Worm (Caenorhabditis elegans) whole organism, L1 larva: Measurements from ENCODE around the gene C34E10.10.
A peak's percentile ranks its signal among the peaks of the same experiment; 100 is the strongest.

Experiments
- C04F5.9 ChIP-seq: sonication (generic microtip); optimal IDR thresholded peaks from 2 replicates; lab custom pipeline; 2016; ENCODE audit warnings: missing genetic modification characterization, missing compliant biosample characterization
- C16A3.4 ChIP-seq: fragments of 150-350 bp; optimal IDR thresholded peaks from 2 replicates; lab custom pipeline; 2014; ENCODE audit warnings: missing biosample characterization, missing genetic modification characterization
- ama-1 ChIP-seq: fragments of 150-350 bp; optimal IDR thresholded peaks from 2 replicates; lab custom pipeline; 2014
- blmp-1 ChIP-seq: fragments of 150-350 bp; optimal IDR thresholded peaks from 2 replicates; lab custom pipeline; 2014; ENCODE audit warnings: missing biosample characterization, missing genetic modification characterization
- ceh-8 ChIP-seq: fragments of 200-800 bp; sonication (Bioruptor generic); optimal IDR thresholded peaks from 2 replicates; lab custom pipeline; 2018; ENCODE audit warnings: mild to moderate bottlenecking, missing genetic modification characterization, moderate library complexity, missing compliant biosample characterization
- ceh-82 ChIP-seq, 3 experiments: fragments of 150-350 bp in 1 of 3; sonication (generic microtip) in 2 of 3; optimal IDR thresholded peaks; 2 replicates each; lab custom pipeline; 2014 to 2017; ENCODE audit warnings: missing biosample characterization in 3 of 3, missing genetic modification characterization in 3 of 3
- ceh-88 ChIP-seq: fragments of 200-800 bp; sonication (Bioruptor generic); IDR thresholded peaks from 2 replicates; pipeline ENCODE4 v1.3.6; 2022; ENCODE audit warnings: missing genetic modification characterization, missing compliant biosample characterization
- ceh-90 ChIP-seq: sonication (generic microtip); optimal IDR thresholded peaks from 2 replicates; lab custom pipeline; 2016; ENCODE audit warnings: missing genetic modification characterization, missing compliant biosample characterization
- ces-1 ChIP-seq: fragments of 150-350 bp; optimal IDR thresholded peaks from 2 replicates; lab custom pipeline; 2014; ENCODE audit warnings: missing biosample characterization, missing genetic modification reagents, missing genetic modification characterization
- dpl-1 ChIP-seq, 3 experiments: fragments of 150-350 bp in 2 of 3; sonication (generic microtip) in 1 of 3; optimal IDR thresholded peaks; 2 replicates each; lab custom pipeline; 2014 to 2017; ENCODE audit warnings: missing biosample characterization in 3 of 3, missing genetic modification characterization in 3 of 3, missing genetic modification reagents in 3 of 3
- efl-1 ChIP-seq, 4 experiments: fragments of 150-350 bp; optimal IDR thresholded peaks in 3 of 4; peaks in 1 of 4; 1 replicate in 1 of 4; 2 replicates in 3 of 4; lab custom pipeline; 2014; ENCODE audit warnings: missing biosample characterization in 2 of 4, missing genetic modification characterization in 2 of 4, missing genetic modification reagents in 2 of 4
- efl-3 ChIP-seq: fragments of 200-800 bp; sonication (Bioruptor generic); optimal IDR thresholded peaks from 2 replicates; lab custom pipeline; 2018; ENCODE audit warnings: mild to moderate bottlenecking, missing genetic modification characterization, missing compliant biosample characterization
- egl-13 ChIP-seq: sonication (generic microtip); optimal IDR thresholded peaks from 2 replicates; lab custom pipeline; 2016; ENCODE audit warnings: missing genotype, missing genetic modification reagents, missing genetic modification characterization, missing compliant biosample characterization
- elt-2 ChIP-seq: sonication (generic microtip); optimal IDR thresholded peaks from 2 replicates; lab custom pipeline; 2016; ENCODE audit warnings: missing genetic modification characterization, mild to moderate bottlenecking, inconsistent platforms, missing compliant biosample characterization, missing genetic modification reagents
- ets-5 ChIP-seq: fragments of 200-800 bp; sonication (Bioruptor generic); IDR thresholded peaks from 2 replicates; pipeline ENCODE4 v1.3.6; 2022; ENCODE audit warnings: missing genetic modification characterization, missing compliant biosample characterization
- fkh-4 ChIP-seq: sonication (generic microtip); optimal IDR thresholded peaks from 2 replicates; lab custom pipeline; 2016; ENCODE audit warnings: missing compliant biosample characterization, missing genetic modification characterization, borderline replicate concordance
- fkh-8 ChIP-seq: sonication (generic microtip); optimal IDR thresholded peaks from 2 replicates; lab custom pipeline; 2016; ENCODE audit warnings: mild to moderate bottlenecking, missing genetic modification characterization, missing compliant biosample characterization
- fos-1 ChIP-seq: fragments of 150-350 bp; optimal IDR thresholded peaks from 2 replicates; lab custom pipeline; 2014; ENCODE audit warnings: missing biosample characterization, missing genetic modification characterization
- grh-1 ChIP-seq: fragments of 200-800 bp; sonication (Bioruptor generic); IDR thresholded peaks from 2 replicates; pipeline ENCODE4 v1.3.6; 2022; ENCODE audit warnings: missing genetic modification reagents, missing genetic modification characterization, missing compliant biosample characterization
- irx-1 ChIP-seq: sonication (generic microtip); optimal IDR thresholded peaks from 2 replicates; lab custom pipeline; 2016; ENCODE audit warnings: missing genetic modification characterization, missing compliant biosample characterization
- isw-1 ChIP-seq: fragments of 200-800 bp; sonication (Bioruptor generic); IDR thresholded peaks from 2 replicates; pipeline ENCODE4 v1.3.6; 2022; ENCODE audit warnings: missing genetic modification characterization, missing compliant biosample characterization
- jun-1 ChIP-seq: fragments of 150-350 bp; optimal IDR thresholded peaks from 2 replicates; lab custom pipeline; 2014; ENCODE audit warnings: missing biosample characterization, missing genetic modification reagents, missing genetic modification characterization
- lin-14 ChIP-seq: fragments of 200-800 bp; sonication (Bioruptor generic); optimal IDR thresholded peaks from 2 replicates; lab custom pipeline; 2018; ENCODE audit warnings: mild to moderate bottlenecking, missing genetic modification characterization, moderate library complexity, missing compliant biosample characterization
- lin-15B ChIP-seq: fragments of 150-350 bp; sonication (generic microtip); optimal IDR thresholded peaks from 3 replicates; lab custom pipeline; 2014; ENCODE audit warnings: missing biosample characterization, missing genetic modification characterization
- lin-35 ChIP-seq, 2 experiments: fragments of 150-350 bp; optimal IDR thresholded peaks; 2 replicates each; lab custom pipeline; 2014; ENCODE audit warnings: missing biosample characterization in 2 of 2, missing genetic modification characterization in 2 of 2, missing genetic modification reagents in 2 of 2
- lin-39 ChIP-seq: fragments of 150-350 bp; optimal IDR thresholded peaks from 2 replicates; lab custom pipeline; 2014; ENCODE audit warnings: missing biosample characterization, missing genetic modification reagents, missing genetic modification characterization
- lir-3 ChIP-seq: sonication (generic microtip); optimal IDR thresholded peaks from 2 replicates; lab custom pipeline; 2016; ENCODE audit warnings: mild to moderate bottlenecking, missing genetic modification characterization, moderate library complexity, missing compliant biosample characterization; ENCODE audit not compliant: poor library complexity
- lsy-2 ChIP-seq, 2 experiments: fragments of 150-350 bp; optimal IDR thresholded peaks; 2 replicates each; lab custom pipeline; 2014; ENCODE audit warnings: missing biosample characterization in 2 of 2, missing genetic modification characterization in 2 of 2
- mab-9 ChIP-seq: fragments of 200-800 bp; sonication (Bioruptor generic); IDR thresholded peaks from 2 replicates; pipeline ENCODE4 v1.3.6; 2022; ENCODE audit warnings: missing genetic modification reagents, missing genetic modification characterization, missing compliant biosample characterization
- mef-2 ChIP-seq: fragments of 150-350 bp; optimal IDR thresholded peaks from 2 replicates; lab custom pipeline; 2014; ENCODE audit warnings: missing biosample characterization, missing genetic modification characterization
- mep-1 ChIP-seq: fragments of 150-350 bp; optimal IDR thresholded peaks from 2 replicates; lab custom pipeline; 2014; ENCODE audit warnings: missing biosample characterization, missing genetic modification characterization
- nhr-11 ChIP-seq: fragments of 150-350 bp; optimal IDR thresholded peaks from 2 replicates; lab custom pipeline; 2014; ENCODE audit warnings: missing biosample characterization, missing genetic modification characterization
- nhr-12 ChIP-seq: sonication (generic microtip); optimal IDR thresholded peaks from 2 replicates; lab custom pipeline; 2017; ENCODE audit warnings: missing biosample characterization, missing genetic modification characterization
- nhr-20 ChIP-seq: sonication (generic microtip); optimal IDR thresholded peaks from 2 replicates; lab custom pipeline; 2016; ENCODE audit warnings: mild to moderate bottlenecking, missing genetic modification characterization, missing compliant biosample characterization
- nhr-47 ChIP-seq: sonication (generic microtip); optimal IDR thresholded peaks from 2 replicates; lab custom pipeline; 2016; ENCODE audit warnings: mild to moderate bottlenecking, missing genetic modification characterization, moderate library complexity, missing compliant biosample characterization
- nhr-71 ChIP-seq: sonication (generic microtip); optimal IDR thresholded peaks from 2 replicates; lab custom pipeline; 2016; ENCODE audit warnings: mild to moderate bottlenecking, missing genetic modification characterization, moderate library complexity, missing compliant biosample characterization
- nhr-77 ChIP-seq: fragments of 150-350 bp; optimal IDR thresholded peaks from 2 replicates; lab custom pipeline; 2014; ENCODE audit warnings: missing biosample characterization, missing genetic modification characterization
- nhr-84 ChIP-seq: sonication (generic microtip); optimal IDR thresholded peaks from 2 replicates; lab custom pipeline; 2017; ENCODE audit warnings: missing biosample characterization, missing genetic modification characterization
- nhr-85 ChIP-seq: sonication (generic microtip); peaks from one replicate; lab custom pipeline; 2016; ENCODE audit warnings: missing genetic modification characterization, inconsistent platforms, missing compliant biosample characterization
- nhr-90 ChIP-seq: sonication (generic microtip); optimal IDR thresholded peaks from 2 replicates; lab custom pipeline; 2016; ENCODE audit warnings: mild to moderate bottlenecking, missing genetic modification characterization, missing compliant biosample characterization; ENCODE audit not compliant: poor library complexity
- pqm-1 ChIP-seq: sonication (generic microtip); optimal IDR thresholded peaks from 3 replicates; lab custom pipeline; 2017; ENCODE audit warnings: missing biosample characterization, missing genetic modification characterization
- skn-1 ChIP-seq: fragments of 150-350 bp; optimal IDR thresholded peaks from 2 replicates; lab custom pipeline; 2014; ENCODE audit warnings: missing biosample characterization, missing genetic modification characterization
- snpc-4 ChIP-seq: fragments of 150-350 bp; optimal IDR thresholded peaks from 2 replicates; lab custom pipeline; 2014; ENCODE audit warnings: missing biosample characterization, missing genetic modification characterization
- snu-23 ChIP-seq: sonication (generic microtip); optimal IDR thresholded peaks from 2 replicates; lab custom pipeline; 2016; ENCODE audit warnings: missing genetic modification characterization, missing compliant biosample characterization
- sox-4 ChIP-seq: sonication (generic microtip); optimal IDR thresholded peaks from 2 replicates; lab custom pipeline; 2016; ENCODE audit warnings: missing genetic modification characterization, missing compliant biosample characterization
- swsn-7 ChIP-seq: sonication (generic microtip); optimal IDR thresholded peaks from 2 replicates; lab custom pipeline; 2016; ENCODE audit warnings: missing genetic modification characterization, missing compliant biosample characterization
- tbx-2 ChIP-seq: sonication (generic microtip); optimal IDR thresholded peaks from 2 replicates; lab custom pipeline; 2016; ENCODE audit warnings: missing genetic modification characterization, missing compliant biosample characterization
- unc-130 ChIP-seq: fragments of 150-350 bp; optimal IDR thresholded peaks from 2 replicates; lab custom pipeline; 2017; ENCODE audit warnings: missing biosample characterization, missing genetic modification characterization, inconsistent platforms
- unc-62 ChIP-seq: fragments of 150-350 bp; optimal IDR thresholded peaks from 2 replicates; lab custom pipeline; 2014; ENCODE audit warnings: missing biosample characterization, missing genetic modification reagents, missing genetic modification characterization
- unc-86 ChIP-seq: sonication (generic microtip); optimal IDR thresholded peaks from 2 replicates; lab custom pipeline; 2016; ENCODE audit warnings: missing genetic modification characterization, missing compliant biosample characterization
- vab-15 ChIP-seq: sonication (generic microtip); optimal IDR thresholded peaks from 2 replicates; lab custom pipeline; 2017; ENCODE audit warnings: missing genotype, mild to moderate bottlenecking, missing genetic modification characterization, missing compliant biosample characterization
- zag-1 ChIP-seq: fragments of 150-350 bp; optimal IDR thresholded peaks from 2 replicates; lab custom pipeline; 2014; ENCODE audit warnings: missing biosample characterization, missing genetic modification characterization

The C34E10.10 gene

DNA sequence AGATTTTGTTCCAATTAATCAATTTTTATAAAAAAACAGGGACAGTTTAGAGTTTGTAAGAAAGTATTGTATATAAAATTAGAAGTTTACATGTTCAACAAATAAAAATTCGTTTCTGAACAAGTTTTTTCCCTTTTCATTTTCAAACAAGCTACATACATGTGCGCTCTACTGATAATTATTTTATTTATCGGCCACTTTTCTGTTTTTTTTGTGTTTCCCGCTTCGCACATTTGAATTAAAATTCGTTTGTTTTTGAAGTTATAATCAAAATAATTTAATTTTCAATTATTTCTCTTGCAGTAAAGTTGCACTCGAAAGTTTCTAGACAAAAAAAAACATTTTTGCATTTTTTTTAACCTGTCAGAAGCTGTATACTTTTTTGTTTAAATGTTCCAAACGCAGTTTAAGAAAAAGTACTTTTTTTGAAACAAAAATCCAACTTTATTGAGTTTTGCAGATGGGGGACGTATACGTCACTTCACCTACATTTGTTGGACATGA, 37.0 kb downstream of the C34E10.10 start, which contains the start of gene hira-1:
Gene hira-1, plus strand, starts transcription at position 454 of the 504 bp plus-strand sequence.
- TF ChIP-seq blmp-1 (peak; percentile 43), ets-5 (GFP tag; lab: Robert Waterston, UW) (no peak), zag-1 (tag; lab: Kevin White, UChicago) (no peak), unc-130 (tag; lab: Kevin White, UChicago) (no peak), nhr-47 (tag; lab: Kevin White, UChicago) (no peak), lir-3 (no peak), ceh-88 (GFP tag; lab: Robert Waterston, UW) (no peak), nhr-84 (tag; lab: Kevin White, UChicago) (no peak), lin-39 (no peak), nhr-11 (tag; lab: Kevin White, UChicago) (no peak), efl-1 (optimal IDR thresholded peaks at IDR 0.05; lab: Kevin White, UChicago) (peak; percentile 70 to 77), efl-1 (GFP tag; optimal IDR thresholded peaks at IDR 0.05 in 1 of 2; lab: Kevin White, UChicago) (peak; percentile 77 to 97), skn-1 (tag; lab: Kevin White, UChicago) (no peak), elt-2 (tag; lab: Kevin White, UChicago) (no peak), nhr-71 (tag; lab: Kevin White, UChicago) (no peak), nhr-90 (tag; lab: Kevin White, UChicago) (no peak), dpl-1 (GFP tag; optimal IDR thresholded peaks at IDR 0.05; lab: Kevin White, UChicago) (peak; percentile 62 to 82 (median 63)), lsy-2 (tag; optimal IDR thresholded peaks at IDR 0.05; lab: Kevin White, UChicago) (peak; percentile 31 to 71), lin-14 (GFP tag; lab: Kevin White, UChicago) (peak; percentile 21), egl-13 (tag; lab: Kevin White, UChicago) (no peak), snpc-4 (tag; lab: Kevin White, UChicago) (no peak), pqm-1 (tag; lab: Kevin White, UChicago) (no peak), fkh-8 (tag; lab: Kevin White, UChicago) (no peak), nhr-12 (tag; lab: Kevin White, UChicago) (no peak), ceh-8 (GFP tag; lab: Kevin White, UChicago) (no peak), C16A3.4 (tag; lab: Kevin White, UChicago) (peak; percentile 49), mef-2 (no peak), isw-1 (no peak), mab-9 (GFP tag; lab: Robert Waterston, UW) (no peak), swsn-7 (no peak), vab-15 (tag; lab: Kevin White, UChicago) (peak; percentile 12), tbx-2 (tag; lab: Kevin White, UChicago) (no peak), snu-23 (GFP tag; lab: Kevin White, UChicago) (peak; percentile 16), irx-1 (tag; lab: Kevin White, UChicago) (no peak), jun-1 (no peak), ces-1 (no peak), lin-15B (tag; lab: Kevin White, UChicago) (peak; percentile 62), lin-35 (GFP tag; optimal IDR thresholded peaks at IDR 0.05; lab: Kevin White, UChicago) (peak; percentile 76 to 82), ama-1 (no peak), nhr-85 (no peak), fkh-4 (tag; lab: Kevin White, UChicago) (no peak), nhr-20 (tag; lab: Kevin White, UChicago) (no peak)
- TF ChIP-seq, all 84 proteins: peak for 10

DNA sequence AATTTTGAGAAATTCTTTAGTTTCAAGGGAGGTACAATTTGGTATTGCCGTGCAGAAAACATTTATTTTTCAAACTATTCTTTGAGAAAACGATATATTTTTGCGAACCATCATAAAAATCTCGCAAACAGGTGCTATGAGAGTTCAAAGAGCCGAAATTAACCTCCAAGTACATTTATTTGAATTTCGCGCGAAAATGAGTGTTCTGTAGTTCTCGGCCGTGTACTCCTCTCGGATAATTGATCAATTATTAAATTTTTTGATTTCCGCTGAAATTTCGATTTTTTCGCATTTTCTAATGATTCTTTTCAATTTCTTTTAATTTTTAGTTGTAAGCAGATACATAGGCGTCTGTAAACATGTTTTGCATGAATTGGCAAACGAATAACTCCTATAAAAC, 37.5 kb downstream of the C34E10.10 start:
- no peak for TF ChIP-seq mep-1 (tag; lab: Kevin White, UChicago)
- no peak for TF ChIP-seq ets-5 (GFP tag; lab: Robert Waterston, UW)
- TF ChIP-seq nhr-71 (tag; lab: Kevin White, UChicago): peak; percentile 70
- TF ChIP-seq unc-86 (tag; lab: Kevin White, UChicago): no peak
- TF ChIP-seq sox-4 (tag; lab: Kevin White, UChicago): peak; percentile 60
- peak; percentile 91 to 93 for TF ChIP-seq efl-1 (optimal IDR thresholded peaks at IDR 0.05; lab: Kevin White, UChicago)
- peak; percentile 90 to 99 for TF ChIP-seq efl-1 (GFP tag; optimal IDR thresholded peaks at IDR 0.05 in 1 of 2; lab: Kevin White, UChicago)
- no peak for TF ChIP-seq efl-3 (GFP tag; lab: Kevin White, UChicago)
- TF ChIP-seq snpc-4 (tag; lab: Kevin White, UChicago): no peak
- peak; percentile 57 for TF ChIP-seq egl-13 (tag; lab: Kevin White, UChicago)
- TF ChIP-seq ceh-90 (tag; lab: Kevin White, UChicago): peak; percentile 83
- no peak for TF ChIP-seq lin-39
- TF ChIP-seq grh-1: peak; percentile 43; the same call in 1 of the 2 replicates
- no peak for TF ChIP-seq nhr-77
- TF ChIP-seq ceh-82 (tag; optimal IDR thresholded peaks at IDR 0.05; lab: Kevin White, UChicago): peak in 1 of 3 experiments; percentile 8
- peak; percentile 56 for TF ChIP-seq fkh-4 (tag; lab: Kevin White, UChicago)
- peak; percentile 85 to 93 for TF ChIP-seq lin-35 (GFP tag; optimal IDR thresholded peaks at IDR 0.05; lab: Kevin White, UChicago)
- TF ChIP-seq fos-1 (tag; lab: Kevin White, UChicago): peak; percentile 23
- peak; percentile 7 for TF ChIP-seq C04F5.9 (tag; lab: Kevin White, UChicago)
- TF ChIP-seq unc-62 (GFP tag; lab: Kevin White, UChicago): no peak
